Worm (Caenorhabditis elegans) whole organism, L1 larva: ENCODE measurements around the gene F07D3.3.

Experiments used
- C16A3.4 ChIP-seq: fragments of 150-350 bp; optimal IDR thresholded peaks from 2 replicates; lab custom pipeline; 2014; ENCODE audit warnings: missing biosample characterization, missing genetic modification characterization
- hlh-17 ChIP-seq: fragments of 200-800 bp; sonication (Bioruptor generic); optimal IDR thresholded peaks from 2 replicates; lab custom pipeline; 2018; ENCODE audit warnings: missing genetic modification characterization, mild to moderate bottlenecking, missing compliant biosample characterization, moderate library complexity, borderline replicate concordance
- nhr-237 ChIP-seq: fragments of 150-350 bp; optimal IDR thresholded peaks from 2 replicates; lab custom pipeline; 2014; ENCODE audit warnings: missing biosample characterization, missing genetic modification characterization

DNA sequence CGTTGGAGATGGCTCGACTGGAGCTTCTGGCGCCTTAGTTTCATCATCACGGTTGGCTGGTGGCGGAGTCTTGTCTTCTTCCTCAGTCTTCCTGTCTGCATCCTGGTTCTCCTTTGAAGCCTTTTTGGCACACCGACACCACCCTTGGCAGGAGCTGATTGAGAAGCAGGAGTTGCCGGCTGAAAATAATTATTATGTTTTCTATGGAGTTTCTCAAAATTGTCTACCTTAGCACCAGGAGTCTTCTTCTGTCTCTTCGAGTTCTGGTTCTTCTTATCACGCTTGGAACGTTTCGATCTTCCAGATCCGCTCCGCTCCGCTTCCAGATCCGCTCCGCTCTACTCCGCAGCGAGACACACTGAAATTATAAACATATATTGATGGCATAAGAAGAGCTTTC is 18.1 kb upstream of the F07D3.3 start, which contains the start of gene K06A4.6:
- no peak for TF ChIP-seq nhr-237
- no peak for TF ChIP-seq C16A3.4 (tag; lab: Kevin White, UChicago)
- no peak for TF ChIP-seq hlh-17 (GFP tag; lab: Kevin White, UChicago)
